Worm (Caenorhabditis elegans) whole organism, L1 larva: ENCODE measurements around the gene Y43F8B.9.
A peak's percentile ranks its signal among the peaks of the same experiment; 100 is the strongest.

Experiments used
- C04F5.9 ChIP-seq: sonication (generic microtip); optimal IDR thresholded peaks from 2 replicates; lab custom pipeline; 2016; ENCODE audit warnings: missing genetic modification characterization, missing compliant biosample characterization
- C34B4.2 ChIP-seq: sonication (generic microtip); optimal IDR thresholded peaks from 2 replicates; lab custom pipeline; 2017; ENCODE audit warnings: mild to moderate bottlenecking, missing genetic modification characterization, missing compliant biosample characterization
- aly-2 ChIP-seq: fragments of 150-350 bp; optimal IDR thresholded peaks from 2 replicates; lab custom pipeline; 2014; ENCODE audit warnings: missing biosample characterization, missing genetic modification characterization
- ama-1 ChIP-seq: fragments of 150-350 bp; optimal IDR thresholded peaks from 2 replicates; lab custom pipeline; 2014
- ceh-8 ChIP-seq: fragments of 200-800 bp; sonication (Bioruptor generic); optimal IDR thresholded peaks from 2 replicates; lab custom pipeline; 2018; ENCODE audit warnings: mild to moderate bottlenecking, missing genetic modification characterization, moderate library complexity, missing compliant biosample characterization
- ceh-88 ChIP-seq: fragments of 200-800 bp; sonication (Bioruptor generic); IDR thresholded peaks from 2 replicates; pipeline ENCODE4 v1.3.6; 2022; ENCODE audit warnings: missing genetic modification characterization, missing compliant biosample characterization
- efl-1 ChIP-seq, 4 experiments: fragments of 150-350 bp; optimal IDR thresholded peaks in 3 of 4; peaks in 1 of 4; 1 replicate in 1 of 4; 2 replicates in 3 of 4; lab custom pipeline; 2014; ENCODE audit warnings: missing biosample characterization in 2 of 4, missing genetic modification characterization in 2 of 4, missing genetic modification reagents in 2 of 4
- egl-27 ChIP-seq, 2 experiments: fragments of 150-350 bp in 1 of 2; sonication (generic microtip); optimal IDR thresholded peaks; 3 replicates each; lab custom pipeline; 2017 to 2018; ENCODE audit warnings: missing biosample characterization in 2 of 2, missing genetic modification characterization in 2 of 2, missing genetic modification reagents in 2 of 2
- fkh-10 ChIP-seq: sonication (generic microtip); optimal IDR thresholded peaks from 2 replicates; lab custom pipeline; 2017; ENCODE audit warnings: missing biosample characterization, missing genetic modification reagents, missing genetic modification characterization
- grh-1 ChIP-seq: fragments of 200-800 bp; sonication (Bioruptor generic); IDR thresholded peaks from 2 replicates; pipeline ENCODE4 v1.3.6; 2022; ENCODE audit warnings: missing genetic modification reagents, missing genetic modification characterization, missing compliant biosample characterization
- hlh-17 ChIP-seq: fragments of 200-800 bp; sonication (Bioruptor generic); optimal IDR thresholded peaks from 2 replicates; lab custom pipeline; 2018; ENCODE audit warnings: missing genetic modification characterization, mild to moderate bottlenecking, missing compliant biosample characterization, moderate library complexity, borderline replicate concordance
- hlh-4 ChIP-seq: sonication (generic microtip); optimal IDR thresholded peaks from 2 replicates; lab custom pipeline; 2016; ENCODE audit warnings: mild to moderate bottlenecking, missing genetic modification characterization, missing compliant biosample characterization
- jun-1 ChIP-seq: fragments of 150-350 bp; optimal IDR thresholded peaks from 2 replicates; lab custom pipeline; 2014; ENCODE audit warnings: missing biosample characterization, missing genetic modification reagents, missing genetic modification characterization
- lin-35 ChIP-seq, 2 experiments: fragments of 150-350 bp; optimal IDR thresholded peaks; 2 replicates each; lab custom pipeline; 2014; ENCODE audit warnings: missing biosample characterization in 2 of 2, missing genetic modification characterization in 2 of 2, missing genetic modification reagents in 2 of 2
- lir-3 ChIP-seq: sonication (generic microtip); optimal IDR thresholded peaks from 2 replicates; lab custom pipeline; 2016; ENCODE audit warnings: mild to moderate bottlenecking, missing genetic modification characterization, moderate library complexity, missing compliant biosample characterization; ENCODE audit not compliant: poor library complexity
- lsy-2 ChIP-seq, 2 experiments: fragments of 150-350 bp; optimal IDR thresholded peaks; 2 replicates each; lab custom pipeline; 2014; ENCODE audit warnings: missing biosample characterization in 2 of 2, missing genetic modification characterization in 2 of 2
- mab-9 ChIP-seq: fragments of 200-800 bp; sonication (Bioruptor generic); IDR thresholded peaks from 2 replicates; pipeline ENCODE4 v1.3.6; 2022; ENCODE audit warnings: missing genetic modification reagents, missing genetic modification characterization, missing compliant biosample characterization
- mdl-1 ChIP-seq, 2 experiments: fragments of 150-350 bp; optimal IDR thresholded peaks; 2 replicates each; lab custom pipeline; 2014 to 2017; ENCODE audit warnings: missing biosample characterization in 2 of 2, missing genetic modification characterization in 2 of 2, inconsistent platforms in 1 of 2
- mef-2 ChIP-seq: fragments of 150-350 bp; optimal IDR thresholded peaks from 2 replicates; lab custom pipeline; 2014; ENCODE audit warnings: missing biosample characterization, missing genetic modification characterization
- mep-1 ChIP-seq: fragments of 150-350 bp; optimal IDR thresholded peaks from 2 replicates; lab custom pipeline; 2014; ENCODE audit warnings: missing biosample characterization, missing genetic modification characterization
- nhr-12 ChIP-seq: sonication (generic microtip); optimal IDR thresholded peaks from 2 replicates; lab custom pipeline; 2017; ENCODE audit warnings: missing biosample characterization, missing genetic modification characterization
- nhr-19 ChIP-seq: fragments of 200-800 bp; sonication (Bioruptor generic); conservative IDR thresholded peaks from 2 replicates; pipeline ENCODE4 v1.3.6; 2022; ENCODE audit warnings: missing genetic modification characterization, missing compliant biosample characterization
- nhr-20 ChIP-seq: sonication (generic microtip); optimal IDR thresholded peaks from 2 replicates; lab custom pipeline; 2016; ENCODE audit warnings: mild to moderate bottlenecking, missing genetic modification characterization, missing compliant biosample characterization
- nhr-47 ChIP-seq: sonication (generic microtip); optimal IDR thresholded peaks from 2 replicates; lab custom pipeline; 2016; ENCODE audit warnings: mild to moderate bottlenecking, missing genetic modification characterization, moderate library complexity, missing compliant biosample characterization
- nhr-71 ChIP-seq: sonication (generic microtip); optimal IDR thresholded peaks from 2 replicates; lab custom pipeline; 2016; ENCODE audit warnings: mild to moderate bottlenecking, missing genetic modification characterization, moderate library complexity, missing compliant biosample characterization
- nhr-76 ChIP-seq: sonication (generic microtip); optimal IDR thresholded peaks from 2 replicates; lab custom pipeline; 2017; ENCODE audit warnings: missing biosample characterization, missing genetic modification characterization
- nhr-77 ChIP-seq: fragments of 150-350 bp; optimal IDR thresholded peaks from 2 replicates; lab custom pipeline; 2014; ENCODE audit warnings: missing biosample characterization, missing genetic modification characterization
- nhr-85 ChIP-seq: sonication (generic microtip); peaks from one replicate; lab custom pipeline; 2016; ENCODE audit warnings: missing genetic modification characterization, inconsistent platforms, missing compliant biosample characterization
- rnt-1 ChIP-seq: sonication (generic microtip); optimal IDR thresholded peaks from 2 replicates; lab custom pipeline; 2016; ENCODE audit warnings: mild to moderate bottlenecking, missing genetic modification characterization, moderate library complexity, missing compliant biosample characterization
- skn-1 ChIP-seq: fragments of 150-350 bp; optimal IDR thresholded peaks from 2 replicates; lab custom pipeline; 2014; ENCODE audit warnings: missing biosample characterization, missing genetic modification characterization
- snpc-4 ChIP-seq: fragments of 150-350 bp; optimal IDR thresholded peaks from 2 replicates; lab custom pipeline; 2014; ENCODE audit warnings: missing biosample characterization, missing genetic modification characterization
- snu-23 ChIP-seq: sonication (generic microtip); optimal IDR thresholded peaks from 2 replicates; lab custom pipeline; 2016; ENCODE audit warnings: missing genetic modification characterization, missing compliant biosample characterization
- sptf-1 ChIP-seq: fragments of 150-350 bp; optimal IDR thresholded peaks from 2 replicates; lab custom pipeline; 2014; ENCODE audit warnings: missing biosample characterization, missing genetic modification characterization
- unc-130 ChIP-seq: fragments of 150-350 bp; optimal IDR thresholded peaks from 2 replicates; lab custom pipeline; 2017; ENCODE audit warnings: missing biosample characterization, missing genetic modification characterization, inconsistent platforms
- unc-30 ChIP-seq: sonication (generic microtip); optimal IDR thresholded peaks from 2 replicates; lab custom pipeline; 2017; ENCODE audit warnings: missing biosample characterization, missing genetic modification characterization
- unc-86 ChIP-seq: sonication (generic microtip); optimal IDR thresholded peaks from 2 replicates; lab custom pipeline; 2016; ENCODE audit warnings: missing genetic modification characterization, missing compliant biosample characterization
- ztf-4 ChIP-seq: fragments of 150-350 bp; optimal IDR thresholded peaks from 2 replicates; lab custom pipeline; 2014; ENCODE audit warnings: missing biosample characterization, missing genetic modification characterization

The Y43F8B.9 gene

DNA sequence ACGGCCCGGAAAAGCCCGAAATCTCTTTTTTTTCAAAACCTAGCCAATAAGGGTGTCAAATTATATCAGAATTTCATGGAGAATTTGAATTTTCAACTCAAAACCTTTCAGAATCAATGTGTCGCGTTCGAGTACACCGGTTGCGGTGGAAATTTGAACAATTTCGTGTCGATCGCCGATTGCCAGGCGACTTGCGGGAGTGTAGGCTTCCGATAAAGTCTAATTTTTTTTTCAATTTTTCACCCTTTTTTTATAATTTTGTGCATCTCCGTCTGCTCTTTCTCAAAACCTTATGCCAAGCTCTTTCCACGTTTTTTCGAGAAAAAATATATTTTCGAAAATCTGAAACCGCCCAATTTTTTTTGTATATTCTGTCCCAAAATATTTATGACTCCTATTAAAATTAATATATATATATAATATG, 41.6 kb downstream of the Y43F8B.9 start:
- TF ChIP-seq fkh-10 (GFP tag; lab: Kevin White, UChicago) (no peak), nhr-85 (tag; lab: Kevin White, UChicago) (peak; percentile 20), mab-9 (GFP tag; lab: Robert Waterston, UW) (0 out of 2 replicates have a peak, but pooled peaks have one; percentile 17), mep-1 (tag; lab: Kevin White, UChicago) (peak; percentile 74), nhr-71 (tag; lab: Kevin White, UChicago) (peak; percentile 28), egl-27 (tag; optimal IDR thresholded peaks at IDR 0.05; lab: Kevin White, UChicago) (no peak), nhr-19 (GFP tag; lab: Robert Waterston, UW) (peak; percentile 53), lsy-2 (tag; optimal IDR thresholded peaks at IDR 0.05; lab: Kevin White, UChicago) (peak in 1 of 2 experiments; percentile 48), ama-1 (lab: Kevin White, UChicago) (peak; percentile 50), nhr-47 (peak; percentile 26), ztf-4 (tag; lab: Kevin White, UChicago) (no peak), mdl-1 (tag; optimal IDR thresholded peaks at IDR 0.05; lab: Kevin White, UChicago) (no peak), hlh-4 (tag; lab: Kevin White, UChicago) (no peak), unc-130 (tag; lab: Kevin White, UChicago) (no peak), nhr-20 (tag; lab: Kevin White, UChicago) (no peak), skn-1 (peak; percentile 37)

DNA sequence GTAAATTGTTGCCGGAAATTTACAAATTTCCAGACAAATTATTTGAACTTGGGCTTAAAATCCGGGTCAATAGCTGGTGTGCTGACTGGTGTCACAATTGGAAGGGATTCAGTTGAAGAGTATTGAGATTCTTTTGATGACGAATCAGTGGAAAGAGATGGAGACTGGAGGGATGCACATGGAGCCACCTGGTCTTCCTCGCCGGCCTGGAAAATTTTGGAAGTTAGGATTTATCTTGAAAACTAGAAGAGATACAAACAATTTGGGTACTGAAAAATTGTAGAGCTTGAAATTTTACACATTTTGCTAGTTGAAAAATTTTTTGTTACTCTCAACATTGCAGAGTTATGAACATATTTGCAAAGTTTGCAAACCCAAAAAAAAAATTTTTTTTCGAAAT, 42.2 kb downstream of the Y43F8B.9 start:
- TF ChIP-seq unc-86 (no peak), nhr-76 (tag; lab: Kevin White, UChicago) (no peak), grh-1 (GFP tag; lab: Robert Waterston, UW) (peak; percentile 29; the same call in 1 of the 2 replicates), unc-130 (tag; lab: Kevin White, UChicago) (no peak), lir-3 (tag; lab: Kevin White, UChicago) (no peak), ceh-8 (GFP tag; lab: Kevin White, UChicago) (no peak), mef-2 (tag; lab: Kevin White, UChicago) (no peak), egl-27 (tag; optimal IDR thresholded peaks at IDR 0.05; lab: Kevin White, UChicago) (no peak)
- TF ChIP-seq, all 84 proteins: peak for 1

DNA sequence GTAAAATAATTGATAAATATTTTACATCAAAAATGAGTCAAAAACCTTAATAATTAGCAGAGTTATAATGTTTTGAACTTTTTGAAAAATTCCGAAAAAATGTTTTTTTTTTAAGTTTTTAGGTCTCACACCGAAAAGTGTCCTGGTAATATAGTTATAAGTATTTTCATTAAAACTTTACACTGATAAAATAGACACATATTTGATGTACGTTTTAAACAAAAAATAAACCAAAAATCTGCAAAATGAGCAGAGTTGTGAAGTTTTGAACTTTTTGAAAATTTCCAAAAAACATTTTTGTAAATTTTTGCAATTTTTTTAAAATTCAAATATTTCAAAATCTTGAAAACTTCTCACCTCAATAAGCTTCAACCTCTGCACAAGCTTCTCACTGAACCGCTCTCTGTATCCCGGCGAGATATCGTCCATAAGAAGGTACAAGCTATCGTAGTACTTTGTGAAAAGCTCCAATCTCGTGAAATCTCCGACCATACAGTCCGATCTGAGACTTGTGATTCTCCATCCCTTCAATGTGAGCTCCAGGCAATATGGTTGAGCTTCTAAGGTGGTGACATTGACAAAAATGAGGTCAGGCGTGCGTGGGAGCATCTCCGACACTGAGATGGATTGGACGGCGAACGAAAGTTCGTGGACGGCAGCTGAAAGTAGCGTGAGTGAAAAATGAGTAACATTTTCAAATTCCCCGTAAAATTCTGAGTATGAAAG, 42.8 kb downstream of the Y43F8B.9 start:
- TF ChIP-seq rnt-1 (no peak), efl-1 (optimal IDR thresholded peaks at IDR 0.05; lab: Kevin White, UChicago) (no peak), efl-1 (GFP tag; optimal IDR thresholded peaks at IDR 0.05 in 1 of 2; lab: Kevin White, UChicago) (peak in 1 of 2 experiments; percentile 84), C34B4.2 (tag; lab: Kevin White, UChicago) (no peak), sptf-1 (no peak), unc-30 (tag; lab: Kevin White, UChicago) (no peak), nhr-85 (tag; lab: Kevin White, UChicago) (no peak), snu-23 (no peak), jun-1 (tag; lab: Kevin White, UChicago) (no peak), hlh-17 (GFP tag; lab: Kevin White, UChicago) (no peak), nhr-12 (tag; lab: Kevin White, UChicago) (no peak), mef-2 (tag; lab: Kevin White, UChicago) (no peak), nhr-71 (tag; lab: Kevin White, UChicago) (no peak), lin-35 (GFP tag; optimal IDR thresholded peaks at IDR 0.05; lab: Kevin White, UChicago) (no peak), nhr-20 (tag; lab: Kevin White, UChicago) (no peak), nhr-77 (tag; lab: Kevin White, UChicago) (no peak), C04F5.9 (tag; lab: Kevin White, UChicago) (no peak), ceh-88 (no peak), ama-1 (lab: Kevin White, UChicago) (peak; percentile 70), snpc-4 (tag; lab: Kevin White, UChicago) (no peak), aly-2 (tag; lab: Kevin White, UChicago) (no peak), lsy-2 (tag; optimal IDR thresholded peaks at IDR 0.05; lab: Kevin White, UChicago) (peak in 1 of 2 experiments; percentile 8), grh-1 (GFP tag; lab: Robert Waterston, UW) (no peak), fkh-10 (GFP tag; lab: Kevin White, UChicago) (no peak)
